Worm (Caenorhabditis elegans) whole organism, late embryonic: ENCODE data around the gene ugt-56.
A peak's percentile ranks its signal among the peaks of the same experiment; 100 is the strongest.

Experiments
- C08G9.2 ChIP-seq: sonication (generic microtip); optimal IDR thresholded peaks from 2 replicates; lab custom pipeline; 2016; ENCODE audit warnings: mild to moderate bottlenecking, missing genetic modification characterization, moderate library complexity, missing compliant biosample characterization
- C38D4.7 ChIP-seq: fragments of 200-800 bp; sonication (Bioruptor generic); optimal IDR thresholded peaks from 2 replicates; lab custom pipeline; 2018; ENCODE audit warnings: mild to moderate bottlenecking, missing genetic modification characterization, moderate library complexity, missing compliant biosample characterization
- K02D7.2 ChIP-seq: sonication (generic microtip); optimal IDR thresholded peaks from 2 replicates; lab custom pipeline; 2017; ENCODE audit warnings: mild to moderate bottlenecking, missing genetic modification characterization, missing compliant biosample characterization
- Y22D7AL.16 ChIP-seq: sonication (generic microtip); optimal IDR thresholded peaks from 2 replicates; lab custom pipeline; 2016; ENCODE audit warnings: missing genetic modification characterization, missing compliant biosample characterization
- ceh-18 ChIP-seq: sonication (generic microtip); optimal IDR thresholded peaks from 2 replicates; lab custom pipeline; 2016; ENCODE audit warnings: missing genetic modification characterization, missing compliant biosample characterization
- ceh-22 ChIP-seq: sonication (generic microtip); optimal IDR thresholded peaks from 2 replicates; lab custom pipeline; 2017; ENCODE audit warnings: missing biosample characterization, missing genetic modification characterization
- ceh-24 ChIP-seq: sonication (generic microtip); optimal IDR thresholded peaks from 2 replicates; lab custom pipeline; 2016; ENCODE audit warnings: mild to moderate bottlenecking, missing genetic modification characterization, missing compliant biosample characterization
- ceh-31 ChIP-seq: sonication (generic microtip); optimal IDR thresholded peaks from 2 replicates; lab custom pipeline; 2016; ENCODE audit warnings: missing genetic modification characterization, missing compliant biosample characterization
- ceh-34 ChIP-seq: sonication (generic microtip); optimal IDR thresholded peaks from 2 replicates; lab custom pipeline; 2016; ENCODE audit warnings: mild to moderate bottlenecking, missing genetic modification characterization, missing compliant biosample characterization
- ceh-45 ChIP-seq: fragments of 200-800 bp; sonication (Bioruptor generic); IDR thresholded peaks from 2 replicates; pipeline ENCODE4 v1.3.6; 2022; ENCODE audit warnings: missing genetic modification reagents, missing genetic modification characterization, missing compliant biosample characterization
- ceh-48 ChIP-seq: sonication (generic microtip); optimal IDR thresholded peaks from 2 replicates; lab custom pipeline; 2016; ENCODE audit warnings: missing genetic modification characterization, inconsistent platforms, missing compliant biosample characterization
- ceh-9 ChIP-seq: sonication (generic microtip); optimal IDR thresholded peaks from 2 replicates; lab custom pipeline; 2016; ENCODE audit warnings: mild to moderate bottlenecking, missing genetic modification characterization, inconsistent platforms, missing compliant biosample characterization
- elt-2 ChIP-seq: sonication (generic microtip); optimal IDR thresholded peaks from 2 replicates; lab custom pipeline; 2016; ENCODE audit warnings: missing genetic modification reagents, missing genetic modification characterization, missing compliant biosample characterization
- eyg-1 ChIP-seq: sonication (generic microtip); optimal IDR thresholded peaks from 2 replicates; lab custom pipeline; 2016; ENCODE audit warnings: missing genotype, missing genetic modification characterization, missing compliant biosample characterization
- fkh-10 ChIP-seq: fragments of 150-350 bp; optimal IDR thresholded peaks from 2 replicates; lab custom pipeline; 2014; ENCODE audit warnings: missing biosample characterization, missing genetic modification reagents, missing genetic modification characterization
- gmeb-2 ChIP-seq: sonication (generic microtip); optimal IDR thresholded peaks from 2 replicates; lab custom pipeline; 2016; ENCODE audit warnings: missing genetic modification characterization, inconsistent platforms, missing compliant biosample characterization
- hlh-13 ChIP-seq: fragments of 200-800 bp; sonication (Bioruptor generic); optimal IDR thresholded peaks from 2 replicates; lab custom pipeline; 2018; ENCODE audit warnings: mild to moderate bottlenecking, missing genetic modification characterization, missing compliant biosample characterization
- hlh-15 ChIP-seq: sonication (generic microtip); optimal IDR thresholded peaks from 2 replicates; lab custom pipeline; 2016; ENCODE audit warnings: missing genetic modification characterization, missing compliant biosample characterization
- hlh-6 ChIP-seq: sonication (generic microtip); optimal IDR thresholded peaks from 2 replicates; lab custom pipeline; 2016; ENCODE audit warnings: missing genotype, missing genetic modification characterization, missing compliant biosample characterization
- hlh-8 ChIP-seq: sonication (generic microtip); optimal IDR thresholded peaks from 2 replicates; lab custom pipeline; 2016; ENCODE audit warnings: missing genotype, missing genetic modification characterization, missing compliant biosample characterization
- lim-6 ChIP-seq: sonication (generic microtip); optimal IDR thresholded peaks from 2 replicates; lab custom pipeline; 2016; ENCODE audit warnings: missing genetic modification characterization, missing compliant biosample characterization
- lin-11 ChIP-seq: fragments of 200-800 bp; sonication (Bioruptor generic); optimal IDR thresholded peaks from 2 replicates; lab custom pipeline; 2018; ENCODE audit warnings: mild to moderate bottlenecking, missing genetic modification characterization, missing compliant biosample characterization
- madf-2 ChIP-seq: sonication (generic microtip); optimal IDR thresholded peaks from 2 replicates; lab custom pipeline; 2017; ENCODE audit warnings: missing genetic modification characterization, missing compliant biosample characterization
- mec-3 ChIP-seq: sonication (generic microtip); optimal IDR thresholded peaks from 2 replicates; lab custom pipeline; 2016; ENCODE audit warnings: borderline replicate concordance, missing genetic modification characterization, missing compliant biosample characterization
- nfya-1 ChIP-seq: sonication (generic microtip); optimal IDR thresholded peaks from 2 replicates; lab custom pipeline; 2017; ENCODE audit warnings: missing genetic modification characterization, mild to moderate bottlenecking, missing compliant biosample characterization, antibody characterized with exemption, moderate library complexity
- nhr-232 ChIP-seq: sonication (generic microtip); optimal IDR thresholded peaks from 2 replicates; lab custom pipeline; 2016; ENCODE audit warnings: missing genetic modification characterization, missing compliant biosample characterization
- npax-4 ChIP-seq: sonication (generic microtip); optimal IDR thresholded peaks from 2 replicates; lab custom pipeline; 2016; ENCODE audit warnings: missing genetic modification characterization, missing compliant biosample characterization
- pag-3 ChIP-seq: sonication (generic microtip); optimal IDR thresholded peaks from 2 replicates; lab custom pipeline; 2016; ENCODE audit warnings: missing compliant biosample characterization, missing genetic modification characterization, borderline replicate concordance
- pat-9 ChIP-seq: fragments of 200-800 bp; sonication (Bioruptor generic); optimal IDR thresholded peaks from 2 replicates; lab custom pipeline; 2018; ENCODE audit warnings: mild to moderate bottlenecking, missing genetic modification characterization, moderate library complexity, missing compliant biosample characterization
- pha-2 ChIP-seq: sonication (generic microtip); optimal IDR thresholded peaks from 2 replicates; lab custom pipeline; 2017; ENCODE audit warnings: mild to moderate bottlenecking, missing genetic modification characterization, missing compliant biosample characterization
- pqm-1 ChIP-seq: sonication (generic microtip); optimal IDR thresholded peaks from 2 replicates; lab custom pipeline; 2016; ENCODE audit warnings: missing genetic modification characterization, missing compliant biosample characterization
- pros-1 ChIP-seq: fragments of 150-350 bp; optimal IDR thresholded peaks from 2 replicates; lab custom pipeline; 2014; ENCODE audit warnings: missing biosample characterization, missing genetic modification reagents, missing genetic modification characterization
- rnt-1 ChIP-seq: sonication (generic microtip); optimal IDR thresholded peaks from 2 replicates; lab custom pipeline; 2016; ENCODE audit warnings: missing genetic modification characterization, missing compliant biosample characterization
- sdc-2 ChIP-seq: sonication (generic microtip); optimal IDR thresholded peaks from 2 replicates; lab custom pipeline; 2016; ENCODE audit warnings: missing genotype, missing genetic modification characterization, missing compliant biosample characterization
- sox-2 ChIP-seq: fragments of 200-800 bp; sonication (Bioruptor generic); IDR thresholded peaks from 2 replicates; pipeline ENCODE4 v1.3.6; 2022; ENCODE audit warnings: missing genetic modification reagents, missing genetic modification characterization, missing compliant biosample characterization
- tbx-2 ChIP-seq: sonication (generic microtip); optimal IDR thresholded peaks from 2 replicates; lab custom pipeline; 2016; ENCODE audit warnings: missing genetic modification characterization, missing compliant biosample characterization
- unc-42 ChIP-seq: sonication (generic microtip); optimal IDR thresholded peaks from 2 replicates; lab custom pipeline; 2016; ENCODE audit warnings: missing genotype, missing genetic modification characterization, missing compliant biosample characterization
- zip-5 ChIP-seq: sonication (generic microtip); optimal IDR thresholded peaks from 2 replicates; lab custom pipeline; 2016; ENCODE audit warnings: missing genetic modification characterization, missing compliant biosample characterization
- ztf-16 ChIP-seq: sonication (generic microtip); optimal IDR thresholded peaks from 2 replicates; lab custom pipeline; 2017; ENCODE audit warnings: missing genetic modification characterization, missing compliant biosample characterization

The ugt-56 gene

ce11 chrV:12294091-12294490 lies 35.3 kb downstream of the ugt-56 start:
- TF ChIP-seq ceh-45 (GFP tag; lab: Robert Waterston, UW): no peak
- peak; percentile 21 for TF ChIP-seq elt-2 (tag; lab: Kevin White, UChicago)
- TF ChIP-seq, all 69 proteins: peak for 1

DNA sequence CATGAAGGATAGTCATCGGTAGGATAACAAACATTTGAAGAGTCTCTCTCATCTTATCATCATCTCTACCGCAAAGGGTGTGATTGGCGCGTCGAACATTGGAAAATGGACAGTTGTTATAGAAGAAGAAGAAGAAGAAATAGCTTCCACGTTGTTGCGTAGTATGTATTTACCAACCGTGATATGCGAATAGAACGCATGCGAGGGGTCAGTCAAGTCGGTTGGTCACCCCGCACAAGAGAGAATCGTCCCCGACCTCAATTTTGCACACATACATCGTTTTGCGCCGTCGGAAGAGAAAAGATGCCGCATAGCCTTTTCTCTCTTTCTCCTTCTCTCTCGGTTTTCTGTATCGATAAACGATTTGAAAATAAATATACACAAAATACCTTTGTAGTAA lies 36.2 kb downstream of the ugt-56 start:
- no peak for TF ChIP-seq ceh-31
- no peak for TF ChIP-seq ceh-18 (tag; lab: Kevin White, UChicago)
- TF ChIP-seq ztf-16 (tag; lab: Kevin White, UChicago): no peak
- TF ChIP-seq gmeb-2 (tag; lab: Kevin White, UChicago): no peak
- no peak for TF ChIP-seq sox-2
- no peak for TF ChIP-seq nhr-232 (tag; lab: Kevin White, UChicago)
- TF ChIP-seq elt-2 (tag; lab: Kevin White, UChicago): peak; percentile 15
- TF ChIP-seq eyg-1 (tag; lab: Kevin White, UChicago): no peak
- TF ChIP-seq Y22D7AL.16 (tag; lab: Kevin White, UChicago): no peak
- no peak for TF ChIP-seq ceh-34 (tag; lab: Kevin White, UChicago)
- TF ChIP-seq zip-5 (tag; lab: Kevin White, UChicago): no peak
- TF ChIP-seq K02D7.2 (tag; lab: Kevin White, UChicago): no peak
- TF ChIP-seq nfya-1 (tag; lab: Kevin White, UChicago): peak; percentile 12
- no peak for TF ChIP-seq hlh-8 (tag; lab: Kevin White, UChicago)
- TF ChIP-seq hlh-13 (GFP tag; lab: Kevin White, UChicago): no peak
- no peak for TF ChIP-seq rnt-1
- no peak for TF ChIP-seq pros-1 (tag; lab: Kevin White, UChicago)

ce11 chrV:12295520-12295919 lies 36.7 kb downstream of the ugt-56 start:
- no peak for TF ChIP-seq madf-2 (tag; lab: Kevin White, UChicago)
- no peak for TF ChIP-seq sdc-2 (tag; lab: Kevin White, UChicago)
- no peak for TF ChIP-seq lin-11
- TF ChIP-seq fkh-10 (GFP tag; lab: Kevin White, UChicago): no peak
- no peak for TF ChIP-seq ceh-22 (tag; lab: Kevin White, UChicago)
- no peak for TF ChIP-seq mec-3
- no peak for TF ChIP-seq pag-3 (tag; lab: Kevin White, UChicago)
- no peak for TF ChIP-seq tbx-2 (tag; lab: Kevin White, UChicago)
- no peak for TF ChIP-seq hlh-6 (tag; lab: Kevin White, UChicago)
- no peak for TF ChIP-seq hlh-15 (tag; lab: Kevin White, UChicago)
- TF ChIP-seq rnt-1: no peak
- TF ChIP-seq C38D4.7 (GFP tag; lab: Kevin White, UChicago): no peak
- TF ChIP-seq ceh-24 (tag; lab: Kevin White, UChicago): no peak
- TF ChIP-seq ceh-9: no peak
- TF ChIP-seq npax-4 (tag; lab: Kevin White, UChicago): no peak
- no peak for TF ChIP-seq hlh-13 (GFP tag; lab: Kevin White, UChicago)
- TF ChIP-seq pat-9: no peak

DNA sequence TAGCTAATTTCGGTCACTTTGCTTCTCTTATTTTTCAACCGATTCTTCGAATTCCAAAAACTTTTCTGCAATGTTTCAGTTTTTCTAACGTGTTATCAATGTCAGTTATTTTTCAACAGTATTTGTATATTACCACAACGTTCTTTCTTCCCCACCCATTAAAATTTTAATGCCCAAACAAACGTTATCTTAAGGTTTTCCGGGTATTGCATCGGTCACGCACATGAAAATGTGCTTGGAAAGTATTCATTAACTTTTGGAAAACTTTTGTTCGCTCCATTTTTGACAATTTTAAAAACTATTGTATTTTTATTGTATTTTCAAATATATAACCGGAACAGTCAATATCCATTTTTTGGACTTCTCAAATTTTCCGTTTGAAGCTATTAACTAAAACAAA lies 37.3 kb downstream of the ugt-56 start:
- TF ChIP-seq rnt-1 (no peak), pat-9 (no peak)

DNA sequence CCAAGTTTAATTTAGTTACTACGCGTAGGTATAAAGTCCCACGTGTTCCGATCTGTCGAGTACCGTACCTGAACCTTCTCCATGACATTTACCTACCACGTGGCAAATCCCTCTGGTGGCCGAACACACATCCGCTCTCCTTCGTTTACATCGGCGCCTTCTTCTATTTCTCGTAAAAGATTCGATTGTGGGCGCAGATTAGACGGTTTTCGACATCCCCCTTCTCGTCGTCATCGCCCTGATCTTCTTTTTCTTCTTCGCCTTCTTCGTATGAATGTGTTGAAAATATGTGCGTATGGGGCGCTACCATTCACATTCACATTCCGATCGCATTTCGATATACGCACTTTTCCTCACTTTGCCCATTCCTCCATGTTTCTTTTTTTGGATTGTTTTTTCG lies 38.0 kb downstream of the ugt-56 start:
- TF ChIP-seq nfya-1 (tag; lab: Kevin White, UChicago) (no peak), ceh-48 (no peak), rnt-1 (peak; percentile 14), mec-3 (no peak)
- TF ChIP-seq, all 69 proteins: peak for 1

DNA sequence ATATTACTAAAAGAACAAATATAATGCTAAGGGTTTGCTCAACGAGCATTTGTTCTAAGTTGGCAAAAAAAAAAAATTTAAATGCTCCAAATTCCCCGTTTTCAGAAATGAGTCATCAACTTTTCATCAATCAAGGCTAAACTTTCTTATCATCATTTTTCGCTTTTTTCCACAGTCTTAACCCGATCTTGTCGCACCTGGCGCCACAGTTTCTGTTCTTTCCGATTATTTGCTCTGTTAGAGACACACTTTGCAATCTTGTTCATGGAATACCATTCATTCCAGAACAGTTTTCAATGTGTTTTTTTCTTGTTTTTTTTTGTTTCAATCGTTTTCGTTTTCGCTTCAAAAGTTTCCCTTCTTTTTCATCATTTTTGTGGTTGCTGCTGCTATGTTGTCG lies 39.4 kb downstream of the ugt-56 start:
- TF ChIP-seq pqm-1 (tag; lab: Kevin White, UChicago): no peak
- no peak for TF ChIP-seq unc-42 (tag; lab: Kevin White, UChicago)
- no peak for TF ChIP-seq ceh-31
- no peak for TF ChIP-seq lim-6
- TF ChIP-seq pha-2 (tag; lab: Kevin White, UChicago): no peak
- TF ChIP-seq eyg-1 (tag; lab: Kevin White, UChicago): no peak
- TF ChIP-seq C08G9.2 (tag; lab: Kevin White, UChicago): no peak
